Fruit fly (Drosophila melanogaster) whole organism, embryonic: ENCODE measurements around the gene sro.

Experiments
- CG12659 ChIP-seq: fragments of 200-800 bp; sonication (Bioruptor generic); optimal IDR thresholded peaks from 3 replicates; lab custom pipeline; 2017; ENCODE audit warnings: mild to moderate bottlenecking, missing biosample characterization, missing genetic modification reagents, missing genetic modification characterization
- CG13287 ChIP-seq: fragments of 200-800 bp; sonication (Bioruptor generic); IDR thresholded peaks from 2 replicates; pipeline ENCODE4 v1.3.6; 2022; ENCODE audit warnings: missing biosample characterization, missing genetic modification characterization; ENCODE audit not compliant: partially characterized antibody
- CG15514 ChIP-seq: fragments of 200-800 bp; sonication (Bioruptor generic); optimal IDR thresholded peaks from 3 replicates; lab custom pipeline; 2017; ENCODE audit warnings: missing biosample characterization, missing genetic modification characterization, mild to moderate bottlenecking, moderate library complexity, missing genetic modification reagents
- CG1603 ChIP-seq: fragments of 200-800 bp; sonication (Bioruptor generic); optimal IDR thresholded peaks from 2 replicates; lab custom pipeline; 2019; ENCODE audit warnings: missing biosample characterization, mild to moderate bottlenecking, missing genetic modification characterization, moderate library complexity
- CG17359 ChIP-seq: fragments of 200-800 bp; sonication (Bioruptor generic); optimal IDR thresholded peaks from 3 replicates; lab custom pipeline; 2018; ENCODE audit warnings: missing biosample characterization, mild to moderate bottlenecking, missing genetic modification characterization, moderate library complexity
- CG17829 ChIP-seq: fragments of 200-800 bp; optimal IDR thresholded peaks from 2 replicates; lab custom pipeline; 2019; ENCODE audit warnings: missing biosample characterization, mild to moderate bottlenecking, missing genetic modification characterization, moderate library complexity
- CG1792 ChIP-seq: fragments of 200-800 bp; sonication (Bioruptor generic); optimal IDR thresholded peaks from 2 replicates; lab custom pipeline; 2016; ENCODE audit warnings: missing biosample characterization, missing genetic modification characterization
- CG2712 ChIP-seq: fragments of 200-800 bp; optimal IDR thresholded peaks from 3 replicates; lab custom pipeline; 2019; ENCODE audit warnings: missing biosample characterization, mild to moderate bottlenecking, missing genetic modification characterization, moderate library complexity
- CG2875 ChIP-seq: fragments of 200-800 bp; sonication (Bioruptor generic); optimal IDR thresholded peaks from 2 replicates; lab custom pipeline; 2017; ENCODE audit warnings: missing biosample characterization, mild to moderate bottlenecking, missing genetic modification characterization, missing genetic modification reagents
- CG3065 ChIP-seq: fragments of 200-800 bp; sonication (Bioruptor generic); optimal IDR thresholded peaks from 2 replicates; lab custom pipeline; 2016; ENCODE audit warnings: missing biosample characterization, missing genetic modification characterization
- CG31224 ChIP-seq: fragments of 200-800 bp; sonication (Bioruptor generic); IDR thresholded peaks from 2 replicates; pipeline ENCODE4 v1.3.6; 2022; ENCODE audit warnings: missing biosample characterization, missing genetic modification characterization
- CG3407 ChIP-seq: fragments of 200-800 bp; sonication (Bioruptor generic); optimal IDR thresholded peaks from 2 replicates; lab custom pipeline; 2018; ENCODE audit warnings: missing biosample characterization, mild to moderate bottlenecking, missing genetic modification characterization
- CG3838 ChIP-seq: fragments of 200-800 bp; sonication (Bioruptor generic); optimal IDR thresholded peaks from 3 replicates; lab custom pipeline; 2016; ENCODE audit warnings: missing biosample characterization, missing genetic modification characterization
- CG3847 ChIP-seq: fragments of 200-800 bp; sonication (Bioruptor generic); IDR thresholded peaks from 2 replicates; pipeline ENCODE4 v1.3.6; 2022; ENCODE audit warnings: missing biosample characterization, missing genetic modification characterization
- CG6791 ChIP-seq: fragments of 200-800 bp; sonication (Bioruptor generic); IDR thresholded peaks from 3 replicates; pipeline ENCODE4 v1.3.6; 2022; ENCODE audit warnings: missing biosample characterization, missing genetic modification characterization; ENCODE audit not compliant: partially characterized antibody
- CG8290 ChIP-seq, 3 experiments: fragments of 200-800 bp; sonication (Bioruptor generic); optimal IDR thresholded peaks; 2 replicates each; lab custom pipeline; 2016 to 2019; ENCODE audit warnings: missing biosample characterization in 3 of 3, missing genetic modification characterization in 3 of 3, mild to moderate bottlenecking in 2 of 3, moderate library complexity in 1 of 3
- CG9609 ChIP-seq: fragments of 200-800 bp; sonication (Bioruptor generic); optimal IDR thresholded peaks from 3 replicates; lab custom pipeline; 2016; ENCODE audit warnings: missing biosample characterization, missing genetic modification characterization
- Drgx ChIP-seq: fragments of 200-800 bp; sonication (Bioruptor generic); IDR thresholded peaks from 2 replicates; pipeline ENCODE4 v1.3.6; 2022; ENCODE audit warnings: missing biosample characterization, missing genetic modification characterization
- Ets97D ChIP-seq: fragments of 200-800 bp; sonication (Bioruptor generic); optimal IDR thresholded peaks from 3 replicates; lab custom pipeline; 2016; ENCODE audit warnings: missing biosample characterization, missing genetic modification characterization
- Fer2 ChIP-seq: fragments of 200-800 bp; sonication (Bioruptor generic); optimal IDR thresholded peaks from 2 replicates; lab custom pipeline; 2018; ENCODE audit warnings: missing biosample characterization, mild to moderate bottlenecking, missing genetic modification characterization, moderate library complexity
- H2.0 ChIP-seq: fragments of 200-800 bp; sonication (Bioruptor generic); IDR thresholded peaks from 2 replicates; pipeline ENCODE4 v1.3.6; 2022; ENCODE audit warnings: missing biosample characterization, missing genetic modification characterization
- Hmx ChIP-seq: fragments of 200-800 bp; sonication (Bioruptor generic); optimal IDR thresholded peaks from 2 replicates; lab custom pipeline; 2016; ENCODE audit warnings: missing biosample characterization, missing genetic modification characterization
- Pdp1 ChIP-seq, 2 experiments: fragments of 200-800 bp; sonication (Bioruptor generic); optimal IDR thresholded peaks; 3 replicates each; lab custom pipeline; 2016; ENCODE audit warnings: missing biosample characterization in 2 of 2, missing genetic modification characterization in 2 of 2, mild to moderate bottlenecking in 1 of 2, moderate library complexity in 1 of 2
- Sin3A ChIP-seq: fragments of >200 bp; optimal IDR thresholded peaks from 2 replicates; lab custom pipeline; 2018
- abd-A ChIP-seq: fragments of 200-800 bp; sonication (Bioruptor generic); optimal IDR thresholded peaks from 3 replicates; lab custom pipeline; 2019; ENCODE audit warnings: missing biosample characterization, mild to moderate bottlenecking, missing genetic modification characterization, moderate library complexity
- ara ChIP-seq: fragments of 200-800 bp; sonication (Bioruptor generic); IDR thresholded peaks from 2 replicates; pipeline ENCODE4 v1.3.6; 2022; ENCODE audit warnings: missing biosample characterization, missing genetic modification characterization
- ci ChIP-seq: fragments of 200-800 bp; sonication (Bioruptor generic); IDR thresholded peaks from 3 replicates; pipeline ENCODE4 v1.3.6; 2022; ENCODE audit warnings: missing biosample characterization, missing genetic modification characterization
- crol ChIP-seq: fragments of 200-800 bp; sonication (Bioruptor generic); IDR thresholded peaks from 2 replicates; pipeline ENCODE4 v1.3.6; 2022; ENCODE audit warnings: missing biosample characterization, missing genetic modification characterization
- exex ChIP-seq: fragments of 200-800 bp; sonication (Bioruptor generic); optimal IDR thresholded peaks from 4 replicates; lab custom pipeline; 2018; ENCODE audit warnings: missing biosample characterization, mild to moderate bottlenecking, missing genetic modification characterization, moderate library complexity
- gfzf ChIP-seq: fragments of 200-800 bp; sonication (Bioruptor generic); optimal IDR thresholded peaks from 2 replicates; lab custom pipeline; 2016; ENCODE audit warnings: missing biosample characterization, mild to moderate bottlenecking, missing genetic modification characterization, moderate library complexity
- grn ChIP-seq: fragments of 200-800 bp; sonication (Bioruptor generic); optimal IDR thresholded peaks from 3 replicates; lab custom pipeline; 2017; ENCODE audit warnings: missing biosample characterization, missing genetic modification characterization
- klu ChIP-seq: fragments of 200-800 bp; sonication (Bioruptor generic); IDR thresholded peaks from 2 replicates; pipeline ENCODE4 v1.3.6; 2022; ENCODE audit warnings: missing biosample characterization, missing genetic modification characterization
- nom ChIP-seq: fragments of 200-800 bp; sonication (Bioruptor generic); optimal IDR thresholded peaks from 2 replicates; lab custom pipeline; 2017; ENCODE audit warnings: missing biosample characterization, missing genetic modification characterization, mild to moderate bottlenecking, moderate library complexity, missing genetic modification reagents
- odd ChIP-seq: fragments of 200-800 bp; sonication (Bioruptor generic); optimal IDR thresholded peaks from 2 replicates; lab custom pipeline; 2017; ENCODE audit warnings: missing biosample characterization, mild to moderate bottlenecking, missing genetic modification characterization
- ranshi ChIP-seq: fragments of 200-800 bp; sonication (Bioruptor generic); IDR thresholded peaks from 2 replicates; pipeline ENCODE4 v1.3.6; 2022; ENCODE audit warnings: missing biosample characterization, missing genetic modification characterization
- sd ChIP-seq: fragments of 200-800 bp; sonication (Bioruptor generic); optimal IDR thresholded peaks from 3 replicates; lab custom pipeline; 2018; ENCODE audit warnings: missing biosample characterization, mild to moderate bottlenecking, missing genetic modification characterization, moderate library complexity
- sens ChIP-seq: fragments of 200-800 bp; sonication (Bioruptor generic); peaks from one replicate; lab custom pipeline; 2016; ENCODE audit warnings: missing biosample characterization, missing genetic modification characterization
- sr ChIP-seq: fragments of 200-800 bp; sonication (Bioruptor generic); IDR thresholded peaks from 3 replicates; pipeline ENCODE4 v1.3.6; 2022; ENCODE audit warnings: missing biosample characterization, missing genetic modification characterization
- vvl ChIP-seq: fragments of 200-800 bp; sonication (Bioruptor generic); IDR thresholded peaks from 2 replicates; pipeline ENCODE4 v1.3.6; 2022; ENCODE audit warnings: missing biosample characterization, missing genetic modification characterization
- wor ChIP-seq: fragments of 200-800 bp; sonication (Bioruptor generic); IDR thresholded peaks from 2 replicates; pipeline ENCODE4 v1.3.6; 2022; ENCODE audit warnings: missing biosample characterization, missing genetic modification characterization

sro gene

DNA sequence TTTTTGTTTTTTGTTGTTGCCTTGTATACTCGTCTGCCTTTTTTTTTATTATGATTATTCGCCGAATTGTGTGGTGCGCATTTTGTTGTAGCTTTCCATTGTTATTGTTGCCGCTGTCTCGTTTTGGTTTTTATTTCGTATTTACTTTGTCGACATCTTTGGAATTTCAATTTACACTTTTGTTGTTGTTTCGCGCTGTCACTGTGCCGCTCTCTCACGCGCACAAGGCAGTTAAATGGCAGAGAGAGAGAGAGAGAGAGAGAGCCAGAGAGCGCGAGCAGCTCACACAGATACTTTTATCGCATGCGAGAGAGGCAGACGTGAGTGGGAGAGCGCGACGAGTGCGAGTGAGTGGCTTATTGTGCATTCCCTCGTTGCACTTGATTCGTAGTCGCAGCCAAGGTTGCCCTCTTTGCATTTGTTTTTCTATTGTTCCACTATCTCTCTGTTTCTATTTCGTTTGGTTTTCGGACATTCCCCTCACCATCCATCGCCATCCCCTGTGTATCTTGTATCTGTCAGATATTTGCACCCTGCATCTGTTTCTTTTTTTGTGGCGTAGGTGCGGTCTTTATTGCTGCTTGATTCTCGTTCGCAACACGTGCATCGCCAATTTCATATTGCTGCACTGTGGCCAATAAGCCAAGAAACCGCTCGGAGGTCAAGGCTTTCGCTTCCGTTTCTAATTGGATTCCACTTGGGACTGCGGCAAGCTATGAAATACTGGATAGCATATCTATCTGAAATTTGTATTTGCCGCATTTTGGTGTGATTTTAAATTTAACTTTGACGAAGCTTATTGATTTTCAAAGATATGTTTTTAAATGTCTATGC, 19.8 kb upstream of the sro start (continued):
- TF ChIP-seq CG1603 (tag; lab: Kevin White, UChicago): no peak
- peak; percentile 31 for TF ChIP-seq sens (GFP tag; lab: Kevin White, UChicago)
- no peak for TF ChIP-seq CG3065 (GFP tag; lab: Kevin White, UChicago)

DNA sequence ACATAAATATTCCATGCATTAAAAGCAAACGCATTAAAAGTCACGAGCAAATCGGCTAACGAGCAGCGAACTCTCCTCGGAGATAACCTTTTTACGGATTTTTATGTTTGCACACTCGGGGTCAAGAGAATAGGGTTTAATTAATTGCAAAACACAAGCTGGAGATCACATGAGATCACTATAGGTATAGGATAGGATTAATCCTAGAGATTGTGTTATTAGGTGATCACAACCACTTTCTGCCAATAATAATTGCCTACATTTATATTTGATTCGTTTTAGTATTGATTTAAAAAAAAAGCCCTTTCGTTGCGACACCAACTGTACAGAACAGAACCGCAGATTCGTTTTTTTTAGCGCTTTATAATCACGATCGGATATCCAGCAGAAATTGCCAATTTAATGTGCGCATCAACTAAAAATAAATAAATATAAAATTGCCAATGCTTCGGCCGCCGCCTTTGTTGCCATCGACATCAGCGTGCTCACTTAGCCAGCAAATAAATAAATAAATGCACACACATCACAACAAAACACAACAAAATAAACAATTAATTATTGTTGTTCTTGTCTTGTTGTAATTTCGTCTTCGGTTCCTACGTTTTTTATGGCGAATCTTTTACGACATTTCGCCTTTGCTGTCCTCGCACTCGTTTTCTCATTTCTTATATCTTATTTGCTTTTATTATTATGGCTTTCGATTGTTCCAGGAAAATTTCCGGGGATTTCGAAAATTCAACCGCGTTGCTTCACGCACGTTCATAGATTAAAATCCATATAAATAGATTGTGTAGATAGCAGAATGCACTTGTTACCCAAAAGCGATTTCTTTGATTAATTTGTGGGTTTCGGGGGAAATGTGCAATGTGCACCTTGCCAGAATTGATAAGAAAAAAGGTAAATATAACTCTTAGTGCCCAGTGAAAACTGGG, 18.4 kb upstream of the sro start:
- no peak for TF ChIP-seq gfzf
- TF ChIP-seq grn (GFP tag; lab: Kevin White, UChicago): peak; percentile 7

DNA sequence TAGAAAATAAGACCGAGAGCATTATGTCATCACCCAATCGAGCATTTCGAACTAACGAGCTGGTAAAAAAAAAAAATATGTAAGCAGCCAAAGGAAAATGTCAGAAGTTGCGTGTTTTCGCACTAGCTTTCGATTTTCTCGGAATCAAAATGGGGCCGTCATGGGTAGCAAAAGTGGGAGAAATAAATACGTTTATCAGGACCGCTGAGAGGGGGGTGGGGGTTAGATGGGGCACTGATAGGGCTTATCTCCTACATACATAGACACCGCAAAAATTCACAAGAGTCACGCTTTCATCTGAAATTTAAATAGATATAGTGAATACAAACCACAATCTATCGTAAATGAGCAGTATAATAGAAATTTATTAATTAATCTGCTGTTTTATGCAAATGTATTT, 17.2 kb upstream of the sro start:
- 0 out of 2 replicates have a peak, but pooled peaks have one; percentile 6 for TF ChIP-seq vvl (GFP tag; lab: Robert Waterston, UW)
- no peak for TF ChIP-seq CG17359 (tag; lab: Kevin White, UChicago)
- no peak for TF ChIP-seq nom (GFP tag; lab: Kevin White, UChicago)
- no peak for TF ChIP-seq CG1792 (GFP tag; lab: Kevin White, UChicago)
- TF ChIP-seq CG3838 (GFP tag; lab: Kevin White, UChicago): no peak
- TF ChIP-seq CG15514 (GFP tag; lab: Kevin White, UChicago): no peak
- TF ChIP-seq exex (tag; lab: Kevin White, UChicago): peak; percentile 33
- TF ChIP-seq CG8290 (GFP tag; optimal IDR thresholded peaks at IDR 0.05; lab: Kevin White, UChicago): no peak
- TF ChIP-seq CG8290 (tag; optimal IDR thresholded peaks at IDR 0.05; lab: Kevin White, UChicago): no peak
- no peak for TF ChIP-seq CG31224 (GFP tag; lab: Robert Waterston, UW)
- TF ChIP-seq grn (GFP tag; lab: Kevin White, UChicago): peak; percentile 52
- TF ChIP-seq CG17829: no peak
- peak; percentile 65 for TF ChIP-seq crol (GFP tag; lab: Robert Waterston, UW)
- TF ChIP-seq Pdp1 (GFP tag; optimal IDR thresholded peaks at IDR 0.05; lab: Kevin White, UChicago): peak in 1 of 2 experiments; percentile 70
- TF ChIP-seq Sin3A: no peak
- no peak for TF ChIP-seq ara (GFP tag; lab: Robert Waterston, UW)
- no peak for TF ChIP-seq CG2712 (tag; lab: Kevin White, UChicago)

DNA sequence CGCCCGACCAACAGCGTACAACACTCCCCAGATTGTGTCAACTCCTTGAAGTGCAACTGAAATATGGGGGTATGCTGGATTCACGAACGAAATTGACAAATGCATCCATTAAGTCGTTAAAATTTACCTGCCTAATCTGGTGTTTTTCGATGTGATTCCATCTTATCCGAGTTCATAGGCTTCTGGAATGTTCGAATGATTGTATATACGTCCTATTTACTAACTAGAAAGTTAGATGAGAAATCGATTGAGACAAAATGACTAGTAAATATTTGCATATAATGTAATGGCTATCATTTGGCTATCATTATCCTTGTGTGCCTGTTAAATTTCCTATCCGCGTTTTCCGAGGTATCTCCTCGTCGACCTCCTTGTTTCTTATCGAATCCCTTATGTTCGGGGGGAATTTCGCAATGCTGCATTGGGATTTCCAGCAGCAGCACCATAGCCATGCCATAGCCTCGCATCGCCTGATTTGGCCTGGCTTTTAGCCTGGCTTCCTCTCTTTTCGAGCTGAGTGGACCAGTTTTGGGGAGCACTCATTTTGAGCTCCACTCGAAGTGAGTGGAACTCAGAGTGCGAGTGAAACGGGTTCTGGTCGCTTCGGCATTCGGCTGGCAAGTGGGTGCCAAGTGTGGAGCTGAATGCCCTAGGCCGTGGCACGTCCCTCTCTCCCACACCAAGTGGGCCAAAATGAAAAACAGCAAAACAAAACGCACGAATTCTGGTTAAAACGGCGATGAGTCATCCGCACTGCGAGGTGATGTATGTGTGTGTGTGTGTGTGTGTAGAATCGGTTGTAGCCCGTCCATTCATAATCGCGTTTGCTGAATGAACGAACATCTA, 16.0 kb upstream of the sro start:
- TF ChIP-seq sr (GFP tag; lab: Robert Waterston, UW) (0 out of 3 replicates have a peak, but pooled peaks have one; percentile 21), CG9609 (GFP tag; lab: Kevin White, UChicago) (no peak), CG6791 (no peak), CG3847 (GFP tag; lab: Robert Waterston, UW) (no peak), ci (peak; percentile 29; the same call in 1 of the 3 replicates), CG13287 (GFP tag; lab: Robert Waterston, UW) (peak; percentile 39; the same call in 1 of the 2 replicates), ranshi (GFP tag; lab: Robert Waterston, UW) (no peak), Fer2 (tag; lab: Kevin White, UChicago) (no peak), CG3838 (GFP tag; lab: Kevin White, UChicago) (no peak), Ets97D (no peak), CG3407 (GFP tag; lab: Kevin White, UChicago) (no peak), Hmx (GFP tag; lab: Kevin White, UChicago) (no peak), Drgx (GFP tag; lab: Robert Waterston, UW) (no peak), wor (GFP tag; lab: Robert Waterston, UW) (no peak), odd (GFP tag; lab: Kevin White, UChicago) (no peak), abd-A (tag; lab: Kevin White, UChicago) (peak; percentile 47), klu (GFP tag; lab: Robert Waterston, UW) (no peak), sd (tag; lab: Kevin White, UChicago) (peak; percentile 67), CG2875 (GFP tag; lab: Kevin White, UChicago) (no peak), H2.0 (no peak), CG12659 (GFP tag; lab: Kevin White, UChicago) (no peak)
